Fruit fly (Drosophila melanogaster): ENCODE results near the gene wkd.

DNA sequence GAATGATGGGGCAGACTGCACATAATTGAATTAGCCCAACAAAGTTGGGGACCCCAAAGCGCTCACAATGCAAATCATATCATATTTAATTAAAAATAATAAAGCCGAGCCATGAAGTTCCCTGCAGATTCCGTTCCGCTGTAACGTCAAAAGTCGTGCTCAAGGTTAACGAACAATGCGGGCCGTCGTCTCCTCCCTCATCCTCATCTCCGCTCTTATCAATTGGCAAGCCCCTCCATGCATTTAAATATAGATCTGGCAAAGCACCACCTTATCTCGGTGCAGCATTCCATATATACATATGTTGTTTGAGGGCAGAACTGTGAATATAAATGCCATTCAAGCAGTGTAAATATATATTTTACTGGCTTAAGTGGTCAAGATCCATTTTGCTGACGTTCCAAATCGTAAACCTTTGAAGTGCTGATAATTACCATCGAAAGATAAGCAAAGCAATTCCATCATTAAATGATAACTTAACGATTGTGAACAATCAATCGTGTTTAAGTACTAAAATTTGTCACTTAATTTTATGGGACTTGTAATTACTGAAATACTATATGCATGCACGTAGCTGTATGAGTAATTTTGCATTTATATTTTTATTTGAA, 16.5 kb upstream of the wkd start:
- TF ChIP-seq EcR (GFP tag; optimal IDR thresholded peaks at IDR 0.05) = no peak
- TF ChIP-seq Dll (optimal IDR thresholded peaks at IDR 0.05) = no peak
